Fruit fly (Drosophila melanogaster) whole organism, pupa: Measurements from ENCODE around the gene CG12995.

Experiments used
- Snoo ChIP-seq: fragments of 200-800 bp; sonication (Bioruptor generic); optimal IDR thresholded peaks from 3 replicates; lab custom pipeline; 2017; ENCODE audit warnings: missing biosample characterization, mild to moderate bottlenecking, missing genetic modification characterization, inconsistent platforms
- rn ChIP-seq: fragments of 200-800 bp; sonication (Bioruptor generic); IDR thresholded peaks from 2 replicates; pipeline ENCODE4 v1.3.6; 2022; ENCODE audit warnings: missing biosample characterization, missing genetic modification characterization

- TF ChIP-seq Snoo (no peak), rn (GFP tag; lab: Robert Waterston, UW) (no peak)
Measured at dm6 chrX:17188167-17188566, 21.6 kb downstream of the CG12995 start.
